Worm (Caenorhabditis elegans) whole organism, early embryonic: ENCODE measurements around the gene K01A6.6.

Experiments used
- B0310.2 ChIP-seq: sonication (generic microtip); optimal IDR thresholded peaks from 2 replicates; lab custom pipeline; 2016; ENCODE audit warnings: mild to moderate bottlenecking, missing genetic modification characterization, missing compliant biosample characterization
- F13C5.2 ChIP-seq: sonication (generic microtip); optimal IDR thresholded peaks from 2 replicates; lab custom pipeline; 2017; ENCODE audit warnings: mild to moderate bottlenecking, missing genetic modification characterization, inconsistent platforms, missing compliant biosample characterization
- aly-1 ChIP-seq: sonication (generic microtip); optimal IDR thresholded peaks from 2 replicates; lab custom pipeline; 2016; ENCODE audit warnings: missing genetic modification characterization, missing compliant biosample characterization
- ama-1 ChIP-seq: fragments of 150-350 bp; optimal IDR thresholded peaks from 2 replicates; lab custom pipeline; 2014
- ceh-13 ChIP-seq: fragments of 200-800 bp; sonication (Bioruptor generic); optimal IDR thresholded peaks from 2 replicates; lab custom pipeline; 2018; ENCODE audit warnings: mild to moderate bottlenecking, missing genetic modification characterization, missing compliant biosample characterization
- ceh-36 ChIP-seq: sonication (generic microtip); optimal IDR thresholded peaks from 2 replicates; lab custom pipeline; 2016; ENCODE audit warnings: missing genetic modification characterization, inconsistent platforms, missing compliant biosample characterization
- flt-1 ChIP-seq: fragments of 200-800 bp; sonication (Bioruptor generic); IDR thresholded peaks from 2 replicates; pipeline ENCODE4 v1.3.6; 2022; ENCODE audit warnings: missing genetic modification characterization, missing compliant biosample characterization
- hmbx-1 ChIP-seq: sonication (generic microtip); optimal IDR thresholded peaks from 2 replicates; lab custom pipeline; 2016; ENCODE audit warnings: mild to moderate bottlenecking, missing genetic modification characterization, missing compliant biosample characterization
- hmg-4 ChIP-seq: fragments of 200-800 bp; sonication (Bioruptor generic); optimal IDR thresholded peaks from 2 replicates; lab custom pipeline; 2018; ENCODE audit warnings: mild to moderate bottlenecking, missing genetic modification characterization, missing compliant biosample characterization
- hnd-1 ChIP-seq: sonication (generic microtip); optimal IDR thresholded peaks from 2 replicates; lab custom pipeline; 2016; ENCODE audit warnings: missing genetic modification characterization, missing compliant biosample characterization

DNA sequence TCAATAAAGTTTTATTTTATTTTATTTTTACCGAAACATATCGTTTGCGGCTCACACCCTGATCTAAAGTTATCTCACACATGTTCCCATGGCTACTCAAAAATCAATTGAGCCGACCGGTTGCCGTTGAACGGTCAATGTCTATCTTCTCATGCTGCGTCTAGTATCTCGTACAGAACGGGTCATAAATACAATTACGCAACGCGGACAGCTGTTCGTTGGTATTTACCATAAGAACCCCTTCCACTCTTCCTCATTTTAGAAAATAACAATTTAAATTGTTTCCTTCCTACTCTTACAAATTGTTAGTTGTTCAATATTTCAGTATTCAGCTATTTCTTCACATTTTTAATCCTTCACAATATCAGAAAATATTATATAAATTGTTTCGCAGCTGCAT lies 8.7 kb downstream of the K01A6.6 start:
- TF ChIP-seq ceh-13 (GFP tag; lab: Kevin White, UChicago) (no peak), hmbx-1 (tag; lab: Kevin White, UChicago) (no peak), aly-1 (tag; lab: Kevin White, UChicago) (no peak), hnd-1 (no peak), ama-1 (no peak), ceh-36 (tag; lab: Kevin White, UChicago) (no peak), flt-1 (GFP tag; lab: Robert Waterston, UW) (no peak), hmg-4 (no peak), F13C5.2 (tag; lab: Kevin White, UChicago) (no peak), B0310.2 (tag; lab: Kevin White, UChicago) (no peak)
